Worm (Caenorhabditis elegans) whole organism, L3 larva: ENCODE measurements around the gene vps-50.
A peak's percentile ranks its signal among the peaks of the same experiment; 100 is the strongest.

Experiments
- R02D3.7 ChIP-seq: fragments of 150-350 bp; optimal IDR thresholded peaks from 2 replicates; lab custom pipeline; 2014; ENCODE audit warnings: missing biosample characterization, missing genetic modification characterization
- ZK546.5 ChIP-seq: sonication (generic microtip); optimal IDR thresholded peaks from 2 replicates; lab custom pipeline; 2017; ENCODE audit warnings: missing biosample characterization, missing genetic modification characterization
- aly-2 ChIP-seq: fragments of 150-350 bp; optimal IDR thresholded peaks from 2 replicates; lab custom pipeline; 2014; ENCODE audit warnings: missing biosample characterization, missing genetic modification characterization
- ceh-16 ChIP-seq: sonication (generic microtip); optimal IDR thresholded peaks from 2 replicates; lab custom pipeline; 2017; ENCODE audit warnings: missing biosample characterization, missing genetic modification characterization
- ceh-28 ChIP-seq: fragments of 150-350 bp; optimal IDR thresholded peaks from 2 replicates; lab custom pipeline; 2014; ENCODE audit warnings: missing biosample characterization, missing genetic modification reagents, missing genetic modification characterization
- ceh-82 ChIP-seq: fragments of 150-350 bp; optimal IDR thresholded peaks from 2 replicates; lab custom pipeline; 2014; ENCODE audit warnings: missing biosample characterization, missing genetic modification characterization
- ceh-9 ChIP-seq: sonication (generic microtip); optimal IDR thresholded peaks from 2 replicates; lab custom pipeline; 2018; ENCODE audit warnings: missing biosample characterization, missing genetic modification characterization
- daf-12 ChIP-seq: fragments of 150-350 bp; optimal IDR thresholded peaks from 2 replicates; lab custom pipeline; 2014; ENCODE audit warnings: missing biosample characterization, missing genetic modification reagents, missing genetic modification characterization
- egl-5 ChIP-seq: fragments of 150-350 bp; optimal IDR thresholded peaks from 2 replicates; lab custom pipeline; 2017; ENCODE audit warnings: missing biosample characterization, missing genetic modification reagents, missing genetic modification characterization, inconsistent platforms
- elt-1 ChIP-seq: fragments of 150-350 bp; optimal IDR thresholded peaks from 2 replicates; lab custom pipeline; 2014; ENCODE audit warnings: missing biosample characterization, missing genetic modification characterization
- elt-2 ChIP-seq: sonication (generic microtip); optimal IDR thresholded peaks from 2 replicates; lab custom pipeline; 2016; ENCODE audit warnings: missing genetic modification reagents, mild to moderate bottlenecking, missing genetic modification characterization, missing compliant biosample characterization
- fkh-2 ChIP-seq: fragments of 150-350 bp; optimal IDR thresholded peaks from 2 replicates; lab custom pipeline; 2014; ENCODE audit warnings: missing biosample characterization, missing genetic modification reagents, missing genetic modification characterization
- fos-1 ChIP-seq: fragments of 150-350 bp; optimal IDR thresholded peaks from 2 replicates; lab custom pipeline; 2014; ENCODE audit warnings: missing biosample characterization, missing genetic modification characterization
- hmg-11 ChIP-seq: sonication (generic microtip); optimal IDR thresholded peaks from 2 replicates; lab custom pipeline; 2016; ENCODE audit warnings: missing genetic modification characterization, missing compliant biosample characterization
- jun-1 ChIP-seq: fragments of 150-350 bp; optimal IDR thresholded peaks from 2 replicates; lab custom pipeline; 2014; ENCODE audit warnings: missing biosample characterization, missing genetic modification reagents, missing genetic modification characterization
- lin-15B ChIP-seq: fragments of 150-350 bp; optimal IDR thresholded peaks from 2 replicates; lab custom pipeline; 2014; ENCODE audit warnings: missing biosample characterization, missing genetic modification characterization
- lin-39 ChIP-seq: fragments of 150-350 bp; optimal IDR thresholded peaks from 2 replicates; lab custom pipeline; 2018; ENCODE audit warnings: missing biosample characterization, missing genetic modification reagents, missing genetic modification characterization
- lsy-12 ChIP-seq: sonication (generic microtip); optimal IDR thresholded peaks from 2 replicates; lab custom pipeline; 2016; ENCODE audit warnings: mild to moderate bottlenecking, missing genetic modification characterization, missing compliant biosample characterization
- mdl-1 ChIP-seq: fragments of 150-350 bp; optimal IDR thresholded peaks from 2 replicates; lab custom pipeline; 2014; ENCODE audit warnings: missing biosample characterization, missing genetic modification characterization
- mml-1 ChIP-seq: fragments of 150-350 bp; sonication (generic microtip); optimal IDR thresholded peaks from 3 replicates; lab custom pipeline; 2014; ENCODE audit warnings: missing biosample characterization, missing genetic modification characterization
- nfya-1 ChIP-seq: sonication (generic microtip); optimal IDR thresholded peaks from 2 replicates; lab custom pipeline; 2017; ENCODE audit warnings: missing genetic modification characterization, mild to moderate bottlenecking, missing compliant biosample characterization, antibody characterized with exemption, moderate library complexity; ENCODE audit not compliant: insufficient read depth
- nhr-11 ChIP-seq: fragments of 150-350 bp; optimal IDR thresholded peaks from 2 replicates; lab custom pipeline; 2014; ENCODE audit warnings: missing biosample characterization, missing genetic modification characterization
- nhr-12 ChIP-seq: fragments of 150-350 bp; optimal IDR thresholded peaks from 2 replicates; lab custom pipeline; 2014; ENCODE audit warnings: missing biosample characterization, missing genetic modification characterization
- nhr-23 ChIP-seq: fragments of 150-350 bp; optimal IDR thresholded peaks from 2 replicates; lab custom pipeline; 2014; ENCODE audit warnings: missing biosample characterization, missing genetic modification reagents, missing genetic modification characterization
- nhr-237 ChIP-seq: fragments of 150-350 bp; optimal IDR thresholded peaks from 2 replicates; lab custom pipeline; 2014; ENCODE audit warnings: missing biosample characterization, missing genetic modification characterization
- nhr-25 ChIP-seq: sonication (generic microtip); optimal IDR thresholded peaks from 2 replicates; lab custom pipeline; 2017; ENCODE audit warnings: missing biosample characterization, missing genetic modification characterization
- nhr-43 ChIP-seq: sonication (generic microtip); optimal IDR thresholded peaks from 2 replicates; lab custom pipeline; 2016; ENCODE audit warnings: mild to moderate bottlenecking, missing genetic modification characterization, missing compliant biosample characterization; ENCODE audit not compliant: poor library complexity, severe bottlenecking
- nhr-77 ChIP-seq: fragments of 150-350 bp; optimal IDR thresholded peaks from 2 replicates; lab custom pipeline; 2014; ENCODE audit warnings: missing biosample characterization, missing genetic modification characterization
- pha-4 ChIP-seq: fragments of 150-350 bp; optimal IDR thresholded peaks from 2 replicates; lab custom pipeline; 2014; ENCODE audit warnings: missing biosample characterization, missing genetic modification reagents, missing genetic modification characterization
- pqm-1 ChIP-seq: fragments of 150-350 bp; optimal IDR thresholded peaks from 2 replicates; lab custom pipeline; 2017; ENCODE audit warnings: missing biosample characterization, missing genetic modification characterization, inconsistent platforms
- skn-1 ChIP-seq: fragments of 150-350 bp; optimal IDR thresholded peaks from 2 replicates; lab custom pipeline; 2014; ENCODE audit warnings: missing biosample characterization, missing genetic modification characterization
- snpc-4 ChIP-seq: fragments of 150-350 bp; optimal IDR thresholded peaks from 2 replicates; lab custom pipeline; 2014; ENCODE audit warnings: missing biosample characterization, missing genetic modification characterization
- tbx-2 ChIP-seq: sonication (generic microtip); optimal IDR thresholded peaks from 2 replicates; lab custom pipeline; 2016; ENCODE audit warnings: mild to moderate bottlenecking, missing genetic modification characterization, missing compliant biosample characterization
- zag-1 ChIP-seq: fragments of 150-350 bp; optimal IDR thresholded peaks from 2 replicates; lab custom pipeline; 2014; ENCODE audit warnings: missing biosample characterization, missing genetic modification characterization
- ztf-11 ChIP-seq: fragments of 150-350 bp; optimal IDR thresholded peaks from 2 replicates; lab custom pipeline; 2014; ENCODE audit warnings: missing biosample characterization, missing genetic modification characterization
- ztf-4 ChIP-seq: fragments of 150-350 bp; optimal IDR thresholded peaks from 2 replicates; lab custom pipeline; 2014; ENCODE audit warnings: missing biosample characterization, missing genetic modification characterization

vps-50 gene

ce11 chrIII:10822494-10823113, 46.4 kb upstream of the vps-50 start (continued):
- TF ChIP-seq aly-2 (tag; lab: Kevin White, UChicago) (no peak), lsy-12 (tag; lab: Kevin White, UChicago) (no peak), zag-1 (tag; lab: Kevin White, UChicago) (no peak), ztf-11 (no peak), pqm-1 (tag; lab: Kevin White, UChicago) (peak; percentile 81), lin-15B (tag; lab: Kevin White, UChicago) (no peak), nhr-25 (tag; lab: Kevin White, UChicago) (no peak), jun-1 (tag; lab: Kevin White, UChicago) (peak; percentile 47), ceh-82 (no peak), elt-2 (tag; lab: Kevin White, UChicago) (peak; percentile 98), hmg-11 (tag; lab: Kevin White, UChicago) (no peak), tbx-2 (tag; lab: Kevin White, UChicago) (no peak)

- TF ChIP-seq mml-1 (no peak), nhr-237 (tag; lab: Kevin White, UChicago) (no peak), egl-5 (peak; percentile 4), snpc-4 (tag; lab: Kevin White, UChicago) (no peak), ceh-82 (no peak), ZK546.5 (tag; lab: Kevin White, UChicago) (no peak), ceh-16 (tag; lab: Kevin White, UChicago) (no peak), nhr-23 (tag; lab: Kevin White, UChicago) (no peak)
Measured at ce11 chrIII:10824206-10824605, 44.8 kb upstream of the vps-50 start.

ce11 chrIII:10825088-10825487, 43.9 kb upstream of the vps-50 start:
- TF ChIP-seq ceh-16 (tag; lab: Kevin White, UChicago) (no peak), mdl-1 (tag; lab: Kevin White, UChicago) (no peak), nhr-77 (tag; lab: Kevin White, UChicago) (no peak), nhr-23 (tag; lab: Kevin White, UChicago) (no peak), lin-39 (tag; lab: Kevin White, UChicago) (no peak), ceh-28 (tag; lab: Kevin White, UChicago) (no peak), lin-15B (tag; lab: Kevin White, UChicago) (no peak), elt-2 (tag; lab: Kevin White, UChicago) (no peak), snpc-4 (tag; lab: Kevin White, UChicago) (no peak)
- TF ChIP-seq, all 47 proteins: peak for 0

ce11 chrIII:10831483-10831882, 37.5 kb upstream of the vps-50 start:
- TF ChIP-seq pqm-1 (tag; lab: Kevin White, UChicago): no peak
- no peak for TF ChIP-seq elt-2 (tag; lab: Kevin White, UChicago)
- no peak for TF ChIP-seq fos-1
- TF ChIP-seq lsy-12 (tag; lab: Kevin White, UChicago): no peak
- TF ChIP-seq nhr-23 (tag; lab: Kevin White, UChicago): no peak
- no peak for TF ChIP-seq nfya-1 (tag; lab: Kevin White, UChicago)
- TF ChIP-seq skn-1 (tag; lab: Kevin White, UChicago): no peak

ce11 chrIII:10832636-10833035, 36.4 kb upstream of the vps-50 start, which contains the start of gene sbsp-1:
TSS of gene sbsp-1 (plus strand) at chrIII:10832936.
- TF ChIP-seq zag-1 (tag; lab: Kevin White, UChicago) (no peak), nhr-11 (tag; lab: Kevin White, UChicago) (no peak), ceh-9 (no peak), fos-1 (no peak), daf-12 (tag; lab: Kevin White, UChicago) (no peak), nhr-43 (tag; lab: Kevin White, UChicago) (no peak), elt-1 (tag; lab: Kevin White, UChicago) (no peak), pqm-1 (tag; lab: Kevin White, UChicago) (no peak), mdl-1 (tag; lab: Kevin White, UChicago) (no peak), nhr-23 (tag; lab: Kevin White, UChicago) (no peak), R02D3.7 (tag; lab: Kevin White, UChicago) (no peak), pha-4 (tag; lab: Kevin White, UChicago) (no peak), nhr-12 (tag; lab: Kevin White, UChicago) (no peak), ceh-82 (no peak), fkh-2 (tag; lab: Kevin White, UChicago) (no peak), hmg-11 (tag; lab: Kevin White, UChicago) (no peak), ztf-4 (tag; lab: Kevin White, UChicago) (no peak), lin-39 (tag; lab: Kevin White, UChicago) (no peak), nhr-77 (tag; lab: Kevin White, UChicago) (no peak), ceh-16 (tag; lab: Kevin White, UChicago) (no peak)
- TF ChIP-seq, all 47 proteins: peak for 0
